Worm (Caenorhabditis elegans): ENCODE measurements around the gene srsx-28.

ce11 chrV:10148352-10148751, 4.0 kb upstream of the srsx-28 start, which contains the start of gene srsx-26:
- no peak for TF ChIP-seq hmg-4 (GFP tag; optimal IDR thresholded peaks at IDR 0.05)
- no peak for TF ChIP-seq tbx-37 (GFP tag; conservative IDR thresholded peaks at IDR 0.05)
- no peak for TF ChIP-seq F13C5.2 (tag; optimal IDR thresholded peaks at IDR 0.05)
- TF ChIP-seq flt-1 (GFP tag; IDR thresholded peaks at IDR 0.05) = no peak
- no peak for TF ChIP-seq ets-7 (tag; optimal IDR thresholded peaks at IDR 0.05)
- TF ChIP-seq aly-1 (tag; optimal IDR thresholded peaks at IDR 0.05) = no peak
- no peak for TF ChIP-seq ama-1 (optimal IDR thresholded peaks at IDR 0.05)
- TF ChIP-seq ceh-13 (GFP tag; optimal IDR thresholded peaks at IDR 0.05) = no peak
- no peak for TF ChIP-seq scrt-1 (GFP tag; IDR thresholded peaks at IDR 0.05)
- TF ChIP-seq tra-4 (tag; optimal IDR thresholded peaks at IDR 0.05) = no peak
- TF ChIP-seq ceh-36 (tag; optimal IDR thresholded peaks at IDR 0.05) = no peak
- no peak for TF ChIP-seq hmbx-1 (tag; optimal IDR thresholded peaks at IDR 0.05)

Measured in whole organism, early embryonic.